Fruit fly (Drosophila melanogaster) S2 (cell line): ENCODE measurements around the gene CG43773.

Experiments
- CG8478 ChIP-seq: fragments of >200 bp; optimal IDR thresholded peaks from 2 replicates; lab custom pipeline; 2018
- CTCF ChIP-seq, 2 experiments: fragments of >200 bp; optimal IDR thresholded peaks; 2 replicates each; lab custom pipeline; 2018

DNA sequence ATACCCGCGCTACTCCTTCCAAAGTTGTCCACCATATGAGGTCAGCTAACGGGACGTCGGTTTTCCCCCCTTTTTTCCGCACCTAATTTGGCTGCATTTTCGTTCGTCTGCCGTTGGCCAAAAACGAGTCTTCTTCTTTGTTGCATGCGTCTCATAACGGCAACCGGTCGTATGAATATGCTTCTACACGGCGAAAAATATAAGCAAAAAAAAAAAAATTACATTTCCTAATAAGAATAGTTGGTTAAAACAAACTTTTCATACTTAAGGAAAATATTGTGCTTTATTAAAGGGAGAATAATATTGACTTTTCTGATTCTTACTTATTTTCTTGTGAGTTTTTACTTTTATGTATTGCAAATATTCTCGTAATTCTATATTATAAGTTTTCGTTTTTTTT is 17.6 kb downstream of the CG43773 start:
- TF ChIP-seq CG8478: no peak
- no peak for TF ChIP-seq CTCF (optimal IDR thresholded peaks at IDR 0.05; lab: Kevin White, UChicago)
